Fruit fly (Drosophila melanogaster) whole organism, embryonic: Measurements from ENCODE around the gene CG11790.

ENCODE experiments used
- CG10431 ChIP-seq: fragments of 200-800 bp; sonication (Bioruptor generic); optimal IDR thresholded peaks from 3 replicates; lab custom pipeline; 2018; ENCODE audit warnings: missing biosample characterization, mild to moderate bottlenecking, missing genetic modification characterization
- CG10565 ChIP-seq: fragments of 200-800 bp; sonication (Bioruptor generic); optimal IDR thresholded peaks from 3 replicates; lab custom pipeline; 2016; ENCODE audit warnings: missing biosample characterization, mild to moderate bottlenecking, missing genetic modification characterization
- CG11560 ChIP-seq: fragments of 200-800 bp; sonication (Bioruptor generic); IDR thresholded peaks from 3 replicates; pipeline ENCODE4 v1.3.6; 2022; ENCODE audit warnings: missing biosample characterization, missing genetic modification characterization
- CG12155 ChIP-seq: fragments of 200-800 bp; sonication (Bioruptor generic); optimal IDR thresholded peaks from 3 replicates; lab custom pipeline; 2016; ENCODE audit warnings: missing biosample characterization, missing genetic modification characterization
- CG13624 ChIP-seq: fragments of 200-800 bp; sonication (Bioruptor generic); optimal IDR thresholded peaks from 2 replicates; lab custom pipeline; 2016; ENCODE audit warnings: missing biosample characterization, missing genetic modification characterization
- CG14710 ChIP-seq: fragments of 200-800 bp; sonication (Bioruptor generic); optimal IDR thresholded peaks from 3 replicates; lab custom pipeline; 2019; ENCODE audit warnings: missing biosample characterization, mild to moderate bottlenecking, missing genetic modification characterization, moderate library complexity
- CG15269 ChIP-seq: fragments of 200-800 bp; sonication (Bioruptor generic); optimal IDR thresholded peaks from 2 replicates; lab custom pipeline; 2018; ENCODE audit warnings: missing biosample characterization, mild to moderate bottlenecking, missing genetic modification characterization, moderate library complexity
- CG1529 ChIP-seq: fragments of 200-800 bp; sonication (Bioruptor generic); optimal IDR thresholded peaks from 3 replicates; lab custom pipeline; 2018; ENCODE audit warnings: missing biosample characterization, missing genetic modification characterization
- CG16863 ChIP-seq: fragments of 200-800 bp; sonication (Bioruptor generic); optimal IDR thresholded peaks from 3 replicates; lab custom pipeline; 2016; ENCODE audit warnings: missing biosample characterization, missing genetic modification characterization
- CG17186 ChIP-seq: fragments of 200-800 bp; sonication (Bioruptor generic); optimal IDR thresholded peaks from 3 replicates; lab custom pipeline; 2017; ENCODE audit warnings: missing biosample characterization, missing genetic modification reagents, missing genetic modification characterization
- CG17361 ChIP-seq: fragments of 200-800 bp; sonication (Bioruptor generic); IDR thresholded peaks from 3 replicates; pipeline ENCODE4 v1.3.6; 2022; ENCODE audit warnings: missing biosample characterization, missing genetic modification characterization
- CG1792 ChIP-seq: fragments of 200-800 bp; sonication (Bioruptor generic); optimal IDR thresholded peaks from 2 replicates; lab custom pipeline; 2016; ENCODE audit warnings: missing biosample characterization, missing genetic modification characterization
- CG3163 ChIP-seq: fragments of 200-800 bp; sonication (Bioruptor generic); optimal IDR thresholded peaks from 3 replicates; lab custom pipeline; 2016; ENCODE audit warnings: missing biosample characterization, missing genetic modification characterization
- CG32767 ChIP-seq: fragments of 200-800 bp; sonication (Bioruptor generic); IDR thresholded peaks from 2 replicates; pipeline ENCODE4 v1.3.6; 2022; ENCODE audit warnings: missing biosample characterization, missing genetic modification characterization
- CG32772 ChIP-seq: fragments of 200-800 bp; sonication (Bioruptor generic); IDR thresholded peaks from 2 replicates; pipeline ENCODE4 v1.3.6; 2022; ENCODE audit warnings: missing biosample characterization, missing genetic modification characterization
- CG3726 ChIP-seq: fragments of 200-800 bp; sonication (Bioruptor generic); IDR thresholded peaks from 3 replicates; pipeline ENCODE4, ENCODE4 v1.3.6; 2022; ENCODE audit warnings: missing biosample characterization, missing genetic modification characterization
- CG4820 ChIP-seq: fragments of 200-800 bp; sonication (Bioruptor generic); optimal IDR thresholded peaks from 3 replicates; lab custom pipeline; 2016; ENCODE audit warnings: missing biosample characterization, missing genetic modification characterization
- CG6254 ChIP-seq: fragments of 200-800 bp; sonication (Bioruptor generic); optimal IDR thresholded peaks from 3 replicates; lab custom pipeline; 2017; ENCODE audit warnings: mild to moderate bottlenecking, missing biosample characterization, missing genetic modification reagents, missing genetic modification characterization
- CG6272 ChIP-seq: fragments of 200-800 bp; sonication (Bioruptor generic); IDR thresholded peaks from 2 replicates; pipeline ENCODE4 v1.3.6; 2022; ENCODE audit warnings: missing biosample characterization, missing genetic modification characterization
- CG7963 ChIP-seq: fragments of 200-800 bp; sonication (Bioruptor generic); IDR thresholded peaks from 3 replicates; pipeline ENCODE4 v1.3.6; 2022; ENCODE audit warnings: missing biosample characterization, missing genetic modification characterization; ENCODE audit not compliant: partially characterized antibody
- CG9797 ChIP-seq: fragments of 200-800 bp; sonication (Bioruptor generic); optimal IDR thresholded peaks from 3 replicates; lab custom pipeline; 2018; ENCODE audit warnings: missing biosample characterization, mild to moderate bottlenecking, missing genetic modification characterization
- Chrac-16 ChIP-seq: fragments of 200-800 bp; sonication (Bioruptor generic); optimal IDR thresholded peaks from 3 replicates; lab custom pipeline; 2016; ENCODE audit warnings: missing biosample characterization, missing genetic modification characterization
- D ChIP-seq, 2 experiments: fragments of 200-800 bp in 1 of 2; fragments of >200 bp in 1 of 2; sonication (Bioruptor generic) in 1 of 2; optimal IDR thresholded peaks; 2 replicates in 1 of 2; 3 replicates in 1 of 2; lab custom pipeline; 2017; ENCODE audit warnings: mild to moderate bottlenecking in 1 of 2, missing biosample characterization in 1 of 2, missing genetic modification characterization in 1 of 2, missing genetic modification reagents in 1 of 2
- D19B ChIP-seq: fragments of 200-800 bp; sonication (Bioruptor generic); optimal IDR thresholded peaks from 2 replicates; lab custom pipeline; 2017; ENCODE audit warnings: missing biosample characterization, mild to moderate bottlenecking, missing genetic modification characterization
- Dip3 ChIP-seq: fragments of 200-800 bp; sonication (Bioruptor generic); optimal IDR thresholded peaks from 3 replicates; lab custom pipeline; 2016; ENCODE audit warnings: missing biosample characterization, missing genetic modification characterization
- Doc2 ChIP-seq: fragments of 200-800 bp; sonication (Bioruptor generic); IDR thresholded peaks from 2 replicates; pipeline ENCODE4 v1.3.6; 2022; ENCODE audit warnings: missing biosample characterization, missing genetic modification characterization
- Dref ChIP-seq: fragments of 200-800 bp; sonication (Bioruptor generic); IDR thresholded peaks from 2 replicates; pipeline ENCODE4 v1.3.6; 2022; ENCODE audit warnings: missing biosample characterization, missing genetic modification characterization
- ERR ChIP-seq: fragments of 200-800 bp; sonication (Bioruptor generic); optimal IDR thresholded peaks from 2 replicates; lab custom pipeline; 2016; ENCODE audit warnings: missing biosample characterization, missing genetic modification characterization
- Ets97D ChIP-seq: fragments of 200-800 bp; sonication (Bioruptor generic); optimal IDR thresholded peaks from 3 replicates; lab custom pipeline; 2016; ENCODE audit warnings: missing biosample characterization, missing genetic modification characterization
- Fer2 ChIP-seq: fragments of 200-800 bp; sonication (Bioruptor generic); optimal IDR thresholded peaks from 2 replicates; lab custom pipeline; 2018; ENCODE audit warnings: missing biosample characterization, mild to moderate bottlenecking, missing genetic modification characterization, moderate library complexity
- Hr51 ChIP-seq, 2 experiments: fragments of 200-800 bp; sonication (Bioruptor generic); optimal IDR thresholded peaks; 2 replicates in 1 of 2; 3 replicates in 1 of 2; lab custom pipeline; 2016 to 2018; ENCODE audit warnings: missing biosample characterization in 2 of 2, missing genetic modification characterization in 2 of 2, mild to moderate bottlenecking in 1 of 2, moderate library complexity in 1 of 2
- Hsf ChIP-seq: fragments of 200-800 bp; sonication (Bioruptor generic); optimal IDR thresholded peaks from 3 replicates; lab custom pipeline; 2016; ENCODE audit warnings: missing biosample characterization, missing genetic modification characterization
- Mrtf ChIP-seq: fragments of 200-800 bp; sonication (Bioruptor generic); IDR thresholded peaks from 3 replicates; pipeline ENCODE4 v1.3.6; 2022; ENCODE audit warnings: missing biosample characterization, missing genetic modification characterization
- Rx ChIP-seq: fragments of 200-800 bp; sonication (Bioruptor generic); IDR thresholded peaks from 2 replicates; pipeline ENCODE4 v1.3.6; 2022; ENCODE audit warnings: missing biosample characterization, missing genetic modification characterization
- Sry-β ChIP-seq: fragments of 200-800 bp; sonication (Bioruptor generic); optimal IDR thresholded peaks from 2 replicates; lab custom pipeline; 2018; ENCODE audit warnings: missing biosample characterization, mild to moderate bottlenecking, missing genetic modification characterization, moderate library complexity
- Stat92E ChIP-seq, 3 experiments: fragments of >200 bp in 2 of 3; fragments of 200-800 bp in 1 of 3; sonication (Bioruptor generic) in 1 of 3; optimal IDR thresholded peaks; 2 replicates each; lab custom pipeline; 2017 to 2019; ENCODE audit warnings: missing biosample characterization in 3 of 3, missing genetic modification characterization in 3 of 3, mild to moderate bottlenecking in 1 of 3, moderate library complexity in 1 of 3
- Tbp ChIP-seq: fragments of >200 bp; optimal IDR thresholded peaks from 2 replicates; lab custom pipeline; 2018; ENCODE audit warnings: missing biosample characterization, missing genetic modification characterization
- amos ChIP-seq: fragments of 200-800 bp; sonication (Bioruptor generic); IDR thresholded peaks from 2 replicates; pipeline ENCODE4 v1.3.6; 2022; ENCODE audit warnings: missing biosample characterization, missing genetic modification characterization; ENCODE audit not compliant: partially characterized antibody
- aop ChIP-seq: fragments of 200-800 bp; sonication (Bioruptor generic); IDR thresholded peaks from 2 replicates; pipeline ENCODE4 v1.3.6; 2022; ENCODE audit warnings: missing biosample characterization, missing genetic modification characterization
- crp ChIP-seq, 2 experiments: fragments of 200-800 bp; sonication (Bioruptor generic); optimal IDR thresholded peaks; 2 replicates in 1 of 2; 3 replicates in 1 of 2; lab custom pipeline; 2017; ENCODE audit warnings: missing biosample characterization in 2 of 2, missing genetic modification characterization in 2 of 2, mild to moderate bottlenecking in 1 of 2, moderate library complexity in 1 of 2
- emc ChIP-seq: fragments of 200-800 bp; sonication (Bioruptor generic); optimal IDR thresholded peaks from 2 replicates; lab custom pipeline; 2016; ENCODE audit warnings: missing biosample characterization, missing genetic modification characterization
- fu2 ChIP-seq: fragments of 200-800 bp; sonication (Bioruptor generic); optimal IDR thresholded peaks from 2 replicates; lab custom pipeline; 2016; ENCODE audit warnings: missing biosample characterization, missing genetic modification characterization
- h ChIP-seq: fragments of >200 bp; optimal IDR thresholded peaks from 2 replicates; lab custom pipeline; 2017
- hb ChIP-seq: fragments of 200-800 bp; sonication (Bioruptor generic); IDR thresholded peaks from 3 replicates; pipeline ENCODE4 v1.3.6; 2022; ENCODE audit warnings: missing biosample characterization, missing genetic modification characterization; ENCODE audit not compliant: partially characterized antibody
- pan ChIP-seq, 4 experiments: fragments of >200 bp in 3 of 4; fragments of 200-800 bp in 1 of 4; sonication (Bioruptor generic) in 1 of 4; optimal IDR thresholded peaks in 3 of 4; IDR thresholded peaks in 1 of 4; 2 replicates each; pipeline versions ENCODE4 v1.3.6 to Lab custom; 2017 to 2022; ENCODE audit warnings: missing biosample characterization in 2 of 4, missing genetic modification characterization in 2 of 4, mixed read lengths in 1 of 4
- row ChIP-seq: fragments of 200-800 bp; sonication (Bioruptor generic); IDR thresholded peaks from 3 replicates; pipeline ENCODE4 v1.3.6; 2022; ENCODE audit warnings: missing biosample characterization, missing genetic modification characterization
- sim ChIP-seq: fragments of 200-800 bp; sonication (Bioruptor generic); IDR thresholded peaks from 2 replicates; pipeline ENCODE4 v1.3.6; 2022; ENCODE audit warnings: missing biosample characterization, missing genetic modification characterization
- stwl ChIP-seq: fragments of 200-800 bp; sonication (Bioruptor generic); optimal IDR thresholded peaks from 3 replicates; lab custom pipeline; 2018; ENCODE audit warnings: missing biosample characterization, mild to moderate bottlenecking, missing genetic modification characterization, moderate library complexity
- tll ChIP-seq, 2 experiments: fragments of 200-800 bp in 1 of 2; fragments of >200 bp in 1 of 2; sonication (Bioruptor generic) in 1 of 2; optimal IDR thresholded peaks; 2 replicates each; lab custom pipeline; 2017 to 2019; ENCODE audit warnings: missing biosample characterization in 2 of 2, missing genetic modification characterization in 2 of 2, mild to moderate bottlenecking in 1 of 2, moderate library complexity in 1 of 2
- wek ChIP-seq: fragments of 200-800 bp; sonication (Bioruptor generic); optimal IDR thresholded peaks from 3 replicates; lab custom pipeline; 2018; ENCODE audit warnings: missing biosample characterization, mild to moderate bottlenecking, missing genetic modification characterization, moderate library complexity

CG11790 gene

dm6 chr3R:25039028-25039476 lies 8.5 kb upstream of the CG11790 start, which contains the start of the genes Ythdf and bai (continued):
- TF ChIP-seq Hr51 (GFP tag; optimal IDR thresholded peaks at IDR 0.05; lab: Kevin White, UChicago) = peak in 1 of 2 experiments; percentile 52
- no peak for TF ChIP-seq CG3726
- no peak for TF ChIP-seq CG32767 (GFP tag; lab: Robert Waterston, UW)
- peak; percentile 60 for TF ChIP-seq row (GFP tag; lab: Robert Waterston, UW)
- peak; percentile 67 for TF ChIP-seq Ets97D (GFP tag; lab: Kevin White, UChicago)
- no peak for TF ChIP-seq CG10565 (GFP tag; lab: Kevin White, UChicago)
- TF ChIP-seq emc (GFP tag; lab: Kevin White, UChicago) = no peak
- TF ChIP-seq CG10431 (GFP tag; lab: Kevin White, UChicago) = no peak
- TF ChIP-seq hb = peak; percentile 78
- TF ChIP-seq Mrtf = no peak
- no peak for TF ChIP-seq wek (GFP tag; lab: Kevin White, UChicago)
- peak; percentile 13 for TF ChIP-seq ERR
- no peak for TF ChIP-seq CG6272 (GFP tag; lab: Robert Waterston, UW)
- no peak for TF ChIP-seq CG1529 (GFP tag; lab: Kevin White, UChicago)
- TF ChIP-seq CG7963 (GFP tag; lab: Robert Waterston, UW) = peak; percentile 55; the same call in 1 of the 3 replicates
- TF ChIP-seq CG6254 (GFP tag; lab: Kevin White, UChicago) = no peak
- TF ChIP-seq CG17186 (GFP tag; lab: Kevin White, UChicago) = peak; percentile 92
- TF ChIP-seq h (lab: Kevin White, UChicago) = no peak
- TF ChIP-seq fu2 (GFP tag; lab: Kevin White, UChicago) = peak; percentile 5
- TF ChIP-seq tll (GFP tag; optimal IDR thresholded peaks at IDR 0.05; lab: Kevin White, UChicago) = no peak
- TF ChIP-seq pan (optimal IDR thresholded peaks at IDR 0.05; lab: Kevin White, UChicago) = no peak
- TF ChIP-seq pan (GFP tag; optimal IDR thresholded peaks at IDR 0.05 in 1 of 2, IDR thresholded peaks at IDR 0.05 in 1 of 2) = no peak
- TF ChIP-seq D19B (GFP tag; lab: Kevin White, UChicago) = no peak
- no peak for TF ChIP-seq Fer2 (tag; lab: Kevin White, UChicago)
- no peak for TF ChIP-seq Doc2 (GFP tag; lab: Robert Waterston, UW)
- no peak for TF ChIP-seq CG3163
- TF ChIP-seq CG11560 (tag; lab: Robert Waterston, UW) = no peak
- no peak for TF ChIP-seq CG4820
- no peak for TF ChIP-seq CG32772 (GFP tag; lab: Robert Waterston, UW)
- TF ChIP-seq CG15269 (tag; lab: Kevin White, UChicago) = no peak
- no peak for TF ChIP-seq CG1792 (GFP tag; lab: Kevin White, UChicago)
- TF ChIP-seq CG14710 (tag; lab: Kevin White, UChicago) = peak; percentile 81
- TF ChIP-seq CG17361 (GFP tag; lab: Robert Waterston, UW) = no peak; the same call in 2 of the 3 replicates
- no peak for TF ChIP-seq CG16863
- no peak for TF ChIP-seq Tbp (GFP tag; lab: Kevin White, UChicago)
- no peak for TF ChIP-seq aop (GFP tag; lab: Robert Waterston, UW)
- TF ChIP-seq Dref (GFP tag; lab: Robert Waterston, UW) = peak; percentile 84
- TF ChIP-seq Chrac-16 (GFP tag; lab: Kevin White, UChicago) = peak; percentile 25
- peak; percentile 17 for TF ChIP-seq Dip3 (GFP tag; lab: Kevin White, UChicago)
- TF ChIP-seq sim (GFP tag; lab: Robert Waterston, UW) = no peak
- peak; percentile 86 for TF ChIP-seq amos (GFP tag; lab: Robert Waterston, UW)
- peak; percentile 50 for TF ChIP-seq Hsf (GFP tag; lab: Kevin White, UChicago)
- TF ChIP-seq D (optimal IDR thresholded peaks at IDR 0.05; lab: Kevin White, UChicago) = no peak
- TF ChIP-seq D (GFP tag; optimal IDR thresholded peaks at IDR 0.05; lab: Kevin White, UChicago) = no peak
- peak; percentile 63 for TF ChIP-seq CG12155 (GFP tag; lab: Kevin White, UChicago)
- peak; percentile 54 for TF ChIP-seq stwl
- no peak for TF ChIP-seq Rx (GFP tag; lab: Robert Waterston, UW)
- TF ChIP-seq Stat92E (GFP tag; optimal IDR thresholded peaks at IDR 0.05; lab: Kevin White, UChicago) = no peak
- peak; percentile 9 for TF ChIP-seq Sry-β (GFP tag; lab: Kevin White, UChicago)
- peak in 1 of 2 experiments; percentile 42 for TF ChIP-seq crp (GFP tag; optimal IDR thresholded peaks at IDR 0.05; lab: Kevin White, UChicago)
- peak; percentile 65 for TF ChIP-seq CG13624 (GFP tag; lab: Kevin White, UChicago)
- peak; percentile 75 for TF ChIP-seq CG9797 (GFP tag; lab: Kevin White, UChicago)
